Fruit fly (Drosophila melanogaster) whole organism, embryonic: ENCODE measurements around the gene CG14984.

Experiments used
- B-H2 ChIP-seq: fragments of 200-800 bp; sonication (Bioruptor generic); optimal IDR thresholded peaks from 2 replicates; lab custom pipeline; 2018; ENCODE audit warnings: missing biosample characterization, mild to moderate bottlenecking, missing genetic modification characterization
- BEAF-32 ChIP-seq: fragments of 200-800 bp; sonication (Bioruptor generic); optimal IDR thresholded peaks from 3 replicates; lab custom pipeline; 2017; ENCODE audit warnings: missing biosample characterization, missing genetic modification characterization, mild to moderate bottlenecking, moderate library complexity, missing genetic modification reagents
- Bgb ChIP-seq: fragments of 200-800 bp; sonication (Bioruptor generic); IDR thresholded peaks from 2 replicates; pipeline ENCODE4 v1.3.6; 2022; ENCODE audit warnings: missing biosample characterization, missing genetic modification characterization; ENCODE audit not compliant: partially characterized antibody
- CG10366 ChIP-seq: fragments of 200-800 bp; sonication (Bioruptor generic); IDR thresholded peaks from 2 replicates; pipeline ENCODE4 v1.3.6; 2022; ENCODE audit warnings: missing biosample characterization, missing genetic modification characterization
- CG11085 ChIP-seq: fragments of 200-800 bp; sonication (Bioruptor generic); IDR thresholded peaks from 2 replicates; pipeline ENCODE4 v1.3.6; 2022; ENCODE audit warnings: missing biosample characterization, missing genetic modification characterization
- CG12744 ChIP-seq: fragments of 200-800 bp; sonication (Bioruptor generic); optimal IDR thresholded peaks from 2 replicates; lab custom pipeline; 2016; ENCODE audit warnings: missing biosample characterization, missing genetic modification characterization
- CG12769 ChIP-seq: fragments of 200-800 bp; sonication (Bioruptor generic); optimal IDR thresholded peaks from 2 replicates; lab custom pipeline; 2019; ENCODE audit warnings: missing biosample characterization, mild to moderate bottlenecking, missing genetic modification characterization, moderate library complexity
- CG15601 ChIP-seq: fragments of 200-800 bp; sonication (Bioruptor generic); optimal IDR thresholded peaks from 3 replicates; lab custom pipeline; 2019; ENCODE audit warnings: missing biosample characterization, mild to moderate bottlenecking, missing genetic modification characterization, moderate library complexity
- CG1603 ChIP-seq: fragments of 200-800 bp; sonication (Bioruptor generic); optimal IDR thresholded peaks from 2 replicates; lab custom pipeline; 2019; ENCODE audit warnings: missing biosample characterization, mild to moderate bottlenecking, missing genetic modification characterization, moderate library complexity
- CG34224 ChIP-seq: fragments of 200-800 bp; sonication (Bioruptor generic); IDR thresholded peaks from 3 replicates; pipeline ENCODE4 v1.3.6; 2022; ENCODE audit warnings: missing biosample characterization, missing genetic modification characterization; ENCODE audit not compliant: partially characterized antibody
- CG34422 ChIP-seq: fragments of 200-800 bp; sonication (Bioruptor generic); IDR thresholded peaks from 3 replicates; pipeline ENCODE4 v1.3.6; 2022; ENCODE audit warnings: missing biosample characterization, missing genetic modification characterization
- CG4360 ChIP-seq: fragments of 200-800 bp; sonication (Bioruptor generic); IDR thresholded peaks from 2 replicates; pipeline ENCODE4 v1.3.6; 2022; ENCODE audit warnings: missing biosample characterization, missing genetic modification characterization
- CG6791 ChIP-seq: fragments of 200-800 bp; sonication (Bioruptor generic); IDR thresholded peaks from 3 replicates; pipeline ENCODE4 v1.3.6; 2022; ENCODE audit warnings: missing biosample characterization, missing genetic modification characterization; ENCODE audit not compliant: partially characterized antibody
- CG7357 ChIP-seq: fragments of 200-800 bp; sonication (Bioruptor generic); IDR thresholded peaks from 3 replicates; pipeline ENCODE4 v1.3.6; 2022; ENCODE audit warnings: missing biosample characterization, missing genetic modification characterization
- CG8281 ChIP-seq: fragments of 200-800 bp; sonication (Bioruptor generic); optimal IDR thresholded peaks from 2 replicates; lab custom pipeline; 2018; ENCODE audit warnings: missing biosample characterization, mild to moderate bottlenecking, missing genetic modification characterization, moderate library complexity
- CG9727 ChIP-seq: fragments of 200-800 bp; sonication (Bioruptor generic); optimal IDR thresholded peaks from 3 replicates; lab custom pipeline; 2017; ENCODE audit warnings: missing biosample characterization, mild to moderate bottlenecking, missing genetic modification characterization
- CG9797 ChIP-seq: fragments of 200-800 bp; sonication (Bioruptor generic); optimal IDR thresholded peaks from 3 replicates; lab custom pipeline; 2018; ENCODE audit warnings: missing biosample characterization, mild to moderate bottlenecking, missing genetic modification characterization
- Dip3 ChIP-seq: fragments of 200-800 bp; sonication (Bioruptor generic); optimal IDR thresholded peaks from 3 replicates; lab custom pipeline; 2016; ENCODE audit warnings: missing biosample characterization, missing genetic modification characterization
- Dref ChIP-seq: fragments of 200-800 bp; sonication (Bioruptor generic); IDR thresholded peaks from 2 replicates; pipeline ENCODE4 v1.3.6; 2022; ENCODE audit warnings: missing biosample characterization, missing genetic modification characterization
- E2f2 ChIP-seq: fragments of 200-800 bp; sonication (Bioruptor generic); IDR thresholded peaks from 2 replicates; pipeline ENCODE4 v1.3.6; 2022; ENCODE audit warnings: missing biosample characterization, missing genetic modification characterization
- ERR ChIP-seq: fragments of 200-800 bp; sonication (Bioruptor generic); optimal IDR thresholded peaks from 2 replicates; lab custom pipeline; 2016; ENCODE audit warnings: missing biosample characterization, missing genetic modification characterization
- Hr39 ChIP-seq: fragments of >200 bp; optimal IDR thresholded peaks from 2 replicates; lab custom pipeline; 2017
- Jarid2 ChIP-seq: fragments of 200-800 bp; sonication (Bioruptor generic); optimal IDR thresholded peaks from 3 replicates; lab custom pipeline; 2017; ENCODE audit warnings: mild to moderate bottlenecking, missing biosample characterization, missing genetic modification reagents, missing genetic modification characterization
- Med ChIP-seq: fragments of 200-800 bp; sonication (Bioruptor generic); peaks from one replicate; lab custom pipeline; 2016; ENCODE audit warnings: missing biosample characterization, missing genetic modification characterization, mild to moderate bottlenecking, inconsistent platforms, moderate library complexity
- NFAT ChIP-seq: fragments of 200-800 bp; sonication (Bioruptor generic); IDR thresholded peaks from 2 replicates; pipeline ENCODE4 v1.3.6; 2022; ENCODE audit warnings: missing biosample characterization, missing genetic modification characterization
- Opbp ChIP-seq: fragments of 200-800 bp; sonication (Bioruptor generic); IDR thresholded peaks from 3 replicates; pipeline ENCODE4 v1.3.6; 2022; ENCODE audit warnings: missing biosample characterization, missing genetic modification characterization; ENCODE audit not compliant: partially characterized antibody
- Ptx1 ChIP-seq: fragments of 200-800 bp; sonication (Bioruptor generic); IDR thresholded peaks from 2 replicates; pipeline ENCODE4 v1.3.6; 2022; ENCODE audit warnings: missing biosample characterization, missing genetic modification characterization
- Rfx ChIP-seq: fragments of 200-800 bp; sonication (Bioruptor generic); IDR thresholded peaks from 2 replicates; pipeline ENCODE4 v1.3.6; 2022; ENCODE audit warnings: missing biosample characterization, missing genetic modification characterization
- Ssrp ChIP-seq: fragments of 200-800 bp; sonication (Bioruptor generic); optimal IDR thresholded peaks from 2 replicates; lab custom pipeline; 2018; ENCODE audit warnings: missing biosample characterization, mild to moderate bottlenecking, missing genetic modification characterization, moderate library complexity
- Trl ChIP-seq, 3 experiments: fragments of >200 bp in 2 of 3; fragments of 200-800 bp in 1 of 3; sonication (Bioruptor generic) in 1 of 3; optimal IDR thresholded peaks; 2 replicates in 1 of 3; 3 replicates in 2 of 3; lab custom pipeline; 2016 to 2017; ENCODE audit warnings: missing biosample characterization in 1 of 3, missing genetic modification characterization in 1 of 3
- ara ChIP-seq: fragments of 200-800 bp; sonication (Bioruptor generic); IDR thresholded peaks from 2 replicates; pipeline ENCODE4 v1.3.6; 2022; ENCODE audit warnings: missing biosample characterization, missing genetic modification characterization
- bbx ChIP-seq: fragments of 200-800 bp; sonication (Bioruptor generic); IDR thresholded peaks from 2 replicates; pipeline ENCODE4 v1.3.6; 2022; ENCODE audit warnings: missing biosample characterization, missing genetic modification characterization; ENCODE audit not compliant: partially characterized antibody
- ci ChIP-seq: fragments of 200-800 bp; sonication (Bioruptor generic); IDR thresholded peaks from 3 replicates; pipeline ENCODE4 v1.3.6; 2022; ENCODE audit warnings: missing biosample characterization, missing genetic modification characterization
- jing ChIP-seq: fragments of 200-800 bp; sonication (Bioruptor generic); optimal IDR thresholded peaks from 2 replicates; lab custom pipeline; 2018; ENCODE audit warnings: missing biosample characterization, mild to moderate bottlenecking, missing genetic modification characterization
- jumu ChIP-seq: fragments of 200-800 bp; sonication (Bioruptor generic); optimal IDR thresholded peaks from 3 replicates; lab custom pipeline; 2016; ENCODE audit warnings: missing biosample characterization, missing genetic modification characterization
- ken ChIP-seq: fragments of 200-800 bp; sonication (Bioruptor generic); IDR thresholded peaks from 3 replicates; pipeline ENCODE4 v1.3.6; 2022; ENCODE audit warnings: missing biosample characterization, missing genetic modification characterization
- lilli ChIP-seq: fragments of 200-800 bp; sonication (Bioruptor generic); optimal IDR thresholded peaks from 3 replicates; lab custom pipeline; 2016; ENCODE audit warnings: missing biosample characterization, missing genetic modification characterization
- lov ChIP-seq, 2 experiments: fragments of 200-800 bp in 1 of 2; fragments of >200 bp in 1 of 2; sonication (Bioruptor generic) in 1 of 2; IDR thresholded peaks in 1 of 2; optimal IDR thresholded peaks in 1 of 2; 2 replicates in 1 of 2; 3 replicates in 1 of 2; pipeline versions ENCODE4 v1.3.6 to Lab custom; 2017 to 2022; ENCODE audit warnings: missing biosample characterization in 1 of 2, missing genetic modification characterization in 1 of 2
- nerfin-1 ChIP-seq: fragments of 200-800 bp; sonication (Bioruptor generic); optimal IDR thresholded peaks from 3 replicates; lab custom pipeline; 2019; ENCODE audit warnings: missing biosample characterization, mild to moderate bottlenecking, missing genetic modification characterization, moderate library complexity
- onecut ChIP-seq: fragments of 200-800 bp; sonication (Bioruptor generic); IDR thresholded peaks from 2 replicates; pipeline ENCODE4 v1.3.6; 2022; ENCODE audit warnings: missing biosample characterization, missing genetic modification characterization
- pzg ChIP-seq: fragments of 200-800 bp; sonication (Bioruptor generic); optimal IDR thresholded peaks from 3 replicates; lab custom pipeline; 2018; ENCODE audit warnings: missing biosample characterization, mild to moderate bottlenecking, missing genetic modification characterization, moderate library complexity
- row ChIP-seq: fragments of 200-800 bp; sonication (Bioruptor generic); IDR thresholded peaks from 3 replicates; pipeline ENCODE4 v1.3.6; 2022; ENCODE audit warnings: missing biosample characterization, missing genetic modification characterization
- schlank ChIP-seq: fragments of 200-800 bp; sonication (Bioruptor generic); optimal IDR thresholded peaks from 2 replicates; lab custom pipeline; 2018; ENCODE audit warnings: missing biosample characterization, mild to moderate bottlenecking, missing genetic modification characterization
- ssp ChIP-seq: fragments of 200-800 bp; sonication (Bioruptor generic); IDR thresholded peaks from 2 replicates; pipeline ENCODE4 v1.3.6; 2022; ENCODE audit warnings: missing biosample characterization, missing genetic modification characterization
- stwl ChIP-seq: fragments of 200-800 bp; sonication (Bioruptor generic); optimal IDR thresholded peaks from 3 replicates; lab custom pipeline; 2018; ENCODE audit warnings: missing biosample characterization, mild to moderate bottlenecking, missing genetic modification characterization, moderate library complexity
- sug ChIP-seq: fragments of 200-800 bp; optimal IDR thresholded peaks from 2 replicates; lab custom pipeline; 2019; ENCODE audit warnings: missing biosample characterization, mild to moderate bottlenecking, missing genetic modification characterization, moderate library complexity
- trem ChIP-seq: fragments of 200-800 bp; optimal IDR thresholded peaks from 3 replicates; lab custom pipeline; 2019; ENCODE audit warnings: missing biosample characterization, mild to moderate bottlenecking, missing genetic modification characterization, moderate library complexity
- vvl ChIP-seq: fragments of 200-800 bp; sonication (Bioruptor generic); IDR thresholded peaks from 2 replicates; pipeline ENCODE4 v1.3.6; 2022; ENCODE audit warnings: missing biosample characterization, missing genetic modification characterization
- wdn ChIP-seq: fragments of 200-800 bp; sonication (Bioruptor generic); IDR thresholded peaks from 2 replicates; pipeline ENCODE4 v1.3.6; 2022; ENCODE audit warnings: missing biosample characterization, missing genetic modification characterization

CG14984 gene

DNA sequence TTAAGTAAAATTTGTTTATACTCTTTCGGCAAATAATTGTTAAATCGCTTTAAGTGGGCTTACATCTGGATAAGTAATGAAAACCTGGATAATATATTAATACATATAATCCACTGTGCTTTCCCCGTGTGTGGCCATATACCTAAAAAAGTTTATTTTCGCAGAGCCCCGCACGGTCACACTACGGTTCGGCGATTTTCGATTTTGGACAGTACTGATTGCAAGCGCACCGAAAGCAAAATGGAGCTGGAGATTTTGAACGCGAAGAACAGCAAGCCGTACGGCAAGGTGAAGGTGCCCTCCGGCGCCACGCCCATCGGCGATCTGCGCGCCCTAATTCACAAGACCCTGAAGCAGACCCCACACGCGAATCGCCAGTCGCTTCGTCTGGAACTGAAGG lies 49.0 kb downstream of the CG14984 start, which contains the start of gene Sc2:
Gene Sc2 (plus strand): TSS at position 192 of the 400 bp plus-strand sequence.
- no peak for TF ChIP-seq schlank (tag; lab: Kevin White, UChicago)
- peak; percentile 66 for TF ChIP-seq Rfx (GFP tag; lab: Robert Waterston, UW)
- TF ChIP-seq CG10366 (GFP tag; lab: Robert Waterston, UW) = no peak
- peak; percentile 53; the same call in 1 of the 2 replicates for TF ChIP-seq bbx
- TF ChIP-seq ara (GFP tag; lab: Robert Waterston, UW) = 0 out of 2 replicates have a peak, but pooled peaks have one; percentile 22
- TF ChIP-seq ci (GFP tag; lab: Robert Waterston, UW) = 0 out of 3 replicates have a peak, but pooled peaks have one; percentile 9
- peak; percentile 8 for TF ChIP-seq sug (tag; lab: Kevin White, UChicago)
- no peak for TF ChIP-seq ken (GFP tag; lab: Robert Waterston, UW)
- TF ChIP-seq Ssrp = no peak
- no peak for TF ChIP-seq nerfin-1
- TF ChIP-seq row (GFP tag; lab: Robert Waterston, UW) = peak; percentile 81
- TF ChIP-seq trem (tag; lab: Kevin White, UChicago) = peak; percentile 2
- TF ChIP-seq vvl (GFP tag; lab: Robert Waterston, UW) = no peak
- TF ChIP-seq CG12744 (GFP tag; lab: Kevin White, UChicago) = no peak
- TF ChIP-seq onecut (GFP tag; lab: Robert Waterston, UW) = no peak; the same call in 1 of the 2 replicates
- peak; percentile 49 for TF ChIP-seq ERR (GFP tag; lab: Kevin White, UChicago)
- no peak for TF ChIP-seq CG8281 (tag; lab: Kevin White, UChicago)
- TF ChIP-seq jumu (GFP tag; lab: Kevin White, UChicago) = no peak
- peak; percentile 41 for TF ChIP-seq lilli (GFP tag; lab: Kevin White, UChicago)
- no peak for TF ChIP-seq CG15601 (tag; lab: Kevin White, UChicago)
- TF ChIP-seq CG4360 (GFP tag; lab: Robert Waterston, UW) = no peak
- TF ChIP-seq Med (GFP tag; lab: Kevin White, UChicago) = peak; percentile 71
- TF ChIP-seq jing (GFP tag; lab: Kevin White, UChicago) = no peak
- peak; percentile 4 for TF ChIP-seq CG1603
- peak; percentile 31; the same call in 1 of the 3 replicates for TF ChIP-seq CG34422 (GFP tag; lab: Robert Waterston, UW)
- TF ChIP-seq E2f2 (GFP tag; lab: Robert Waterston, UW) = peak; percentile 49
- 0 out of 3 replicates have a peak, but pooled peaks have one; percentile 38 for TF ChIP-seq Opbp (GFP tag; lab: Robert Waterston, UW)
- TF ChIP-seq stwl (tag; lab: Kevin White, UChicago) = peak; percentile 45
- peak; percentile 30 for TF ChIP-seq B-H2 (GFP tag; lab: Kevin White, UChicago)
- peak; percentile 28 for TF ChIP-seq CG12769 (tag; lab: Kevin White, UChicago)
- TF ChIP-seq CG11085 (GFP tag; lab: Robert Waterston, UW) = 0 out of 2 replicates have a peak, but pooled peaks have one; percentile 18
- no peak for TF ChIP-seq CG34224 (GFP tag; lab: Robert Waterston, UW)
- peak; percentile 39; the same call in 2 of the 3 replicates for TF ChIP-seq CG6791 (GFP tag; lab: Robert Waterston, UW)
- TF ChIP-seq Jarid2 = peak; percentile 62
- TF ChIP-seq NFAT (GFP tag; lab: Robert Waterston, UW) = 0 out of 2 replicates have a peak, but pooled peaks have one; percentile 17
- peak; percentile 56 for TF ChIP-seq CG9797 (GFP tag; lab: Kevin White, UChicago)
- TF ChIP-seq pzg = peak; percentile 49
- TF ChIP-seq CG7357 (GFP tag; lab: Robert Waterston, UW) = 0 out of 3 replicates have a peak, but pooled peaks have one; percentile 4
- TF ChIP-seq wdn (GFP tag; lab: Robert Waterston, UW) = no peak
- no peak for TF ChIP-seq Hr39 (lab: Kevin White, UChicago)
- TF ChIP-seq lov (optimal IDR thresholded peaks at IDR 0.05; lab: Kevin White, UChicago) = no peak
- 0 out of 3 replicates have a peak, but pooled peaks have one; percentile 30 for TF ChIP-seq lov (GFP tag; IDR thresholded peaks at IDR 0.05; lab: Robert Waterston, UW)
- peak; percentile 55; the same call in 1 of the 2 replicates for TF ChIP-seq Bgb (GFP tag; lab: Robert Waterston, UW)
- peak; percentile 42; the same call in 1 of the 2 replicates for TF ChIP-seq ssp (GFP tag; lab: Robert Waterston, UW)
- peak; percentile 23; the same call in 1 of the 2 replicates for TF ChIP-seq Ptx1 (GFP tag; lab: Robert Waterston, UW)
- TF ChIP-seq Dip3 (GFP tag; lab: Kevin White, UChicago) = no peak
- no peak for TF ChIP-seq Trl (optimal IDR thresholded peaks at IDR 0.05; lab: Kevin White, UChicago)
- no peak for TF ChIP-seq Trl (GFP tag; optimal IDR thresholded peaks at IDR 0.05; lab: Kevin White, UChicago)
- TF ChIP-seq BEAF-32 (GFP tag; lab: Kevin White, UChicago) = peak; percentile 2
- TF ChIP-seq Dref = 0 out of 2 replicates have a peak, but pooled peaks have one; percentile 12
- TF ChIP-seq CG9727 = no peak
